Fruit fly (Drosophila melanogaster) whole organism, embryonic: ENCODE measurements around the gene IntS6.

Experiments
- Aef1 ChIP-seq: fragments of 200-800 bp; sonication (Bioruptor generic); IDR thresholded peaks from 3 replicates; pipeline ENCODE4 v1.3.6; 2022; ENCODE audit warnings: missing biosample characterization, missing genetic modification characterization
- Asciz ChIP-seq: fragments of 200-800 bp; sonication (Bioruptor generic); optimal IDR thresholded peaks from 2 replicates; lab custom pipeline; 2017; ENCODE audit warnings: missing biosample characterization, mild to moderate bottlenecking, missing genetic modification characterization, missing genetic modification reagents
- Atf3 ChIP-seq: fragments of 200-800 bp; sonication (Bioruptor generic); optimal IDR thresholded peaks from 3 replicates; lab custom pipeline; 2016; ENCODE audit warnings: missing biosample characterization, missing genetic modification characterization
- Bteb2 ChIP-seq: fragments of 200-800 bp; sonication (Bioruptor generic); optimal IDR thresholded peaks from 2 replicates; lab custom pipeline; 2016; ENCODE audit warnings: missing biosample characterization, missing genetic modification characterization
- CG10209 ChIP-seq: fragments of 200-800 bp; sonication (Bioruptor generic); optimal IDR thresholded peaks from 3 replicates; lab custom pipeline; 2017; ENCODE audit warnings: missing biosample characterization, mild to moderate bottlenecking, missing genetic modification characterization, missing genetic modification reagents
- CG11085 ChIP-seq: fragments of 200-800 bp; sonication (Bioruptor generic); IDR thresholded peaks from 2 replicates; pipeline ENCODE4 v1.3.6; 2022; ENCODE audit warnings: missing biosample characterization, missing genetic modification characterization
- CG11093 ChIP-seq: fragments of 200-800 bp; sonication (Bioruptor generic); IDR thresholded peaks from 3 replicates; pipeline ENCODE4 v1.3.6; 2022; ENCODE audit warnings: missing biosample characterization, missing genetic modification characterization
- CG11696 ChIP-seq: fragments of 200-800 bp; sonication (Bioruptor generic); IDR thresholded peaks from 2 replicates; pipeline ENCODE4 v1.3.6; 2022; ENCODE audit warnings: missing biosample characterization, missing genetic modification characterization
- CG14667 ChIP-seq: fragments of 200-800 bp; sonication (Bioruptor generic); IDR thresholded peaks from 2 replicates; pipeline ENCODE4 v1.3.6; 2022; ENCODE audit warnings: missing biosample characterization, missing genetic modification characterization
- CG15479 ChIP-seq: fragments of 200-800 bp; sonication (Bioruptor generic); optimal IDR thresholded peaks from 3 replicates; lab custom pipeline; 2019; ENCODE audit warnings: missing biosample characterization, mild to moderate bottlenecking, missing genetic modification characterization, moderate library complexity
- CG15601 ChIP-seq: fragments of 200-800 bp; sonication (Bioruptor generic); optimal IDR thresholded peaks from 3 replicates; lab custom pipeline; 2019; ENCODE audit warnings: missing biosample characterization, mild to moderate bottlenecking, missing genetic modification characterization, moderate library complexity
- CG1647 ChIP-seq: fragments of 200-800 bp; sonication (Bioruptor generic); optimal IDR thresholded peaks from 3 replicates; lab custom pipeline; 2016; ENCODE audit warnings: missing biosample characterization, missing genetic modification characterization
- CG16863 ChIP-seq: fragments of 200-800 bp; sonication (Bioruptor generic); optimal IDR thresholded peaks from 3 replicates; lab custom pipeline; 2016; ENCODE audit warnings: missing biosample characterization, missing genetic modification characterization
- CG17359 ChIP-seq: fragments of 200-800 bp; sonication (Bioruptor generic); optimal IDR thresholded peaks from 3 replicates; lab custom pipeline; 2018; ENCODE audit warnings: missing biosample characterization, mild to moderate bottlenecking, missing genetic modification characterization, moderate library complexity
- CG17912 ChIP-seq: fragments of 200-800 bp; sonication (Bioruptor generic); optimal IDR thresholded peaks from 2 replicates; lab custom pipeline; 2018; ENCODE audit warnings: missing biosample characterization, mild to moderate bottlenecking, missing genetic modification characterization
- CG1792 ChIP-seq: fragments of 200-800 bp; sonication (Bioruptor generic); optimal IDR thresholded peaks from 2 replicates; lab custom pipeline; 2016; ENCODE audit warnings: missing biosample characterization, missing genetic modification characterization
- CG2120 ChIP-seq: fragments of 200-800 bp; sonication (Bioruptor generic); optimal IDR thresholded peaks from 3 replicates; lab custom pipeline; 2016; ENCODE audit warnings: missing biosample characterization, missing genetic modification characterization
- CG2678 ChIP-seq: fragments of 200-800 bp; sonication (Bioruptor generic); optimal IDR thresholded peaks from 3 replicates; lab custom pipeline; 2019; ENCODE audit warnings: missing biosample characterization, mild to moderate bottlenecking, missing genetic modification characterization, moderate library complexity
- CG3065 ChIP-seq: fragments of 200-800 bp; sonication (Bioruptor generic); optimal IDR thresholded peaks from 2 replicates; lab custom pipeline; 2016; ENCODE audit warnings: missing biosample characterization, missing genetic modification characterization
- CG33557 ChIP-seq: fragments of 200-800 bp; sonication (Bioruptor generic); optimal IDR thresholded peaks from 2 replicates; lab custom pipeline; 2019; ENCODE audit warnings: missing biosample characterization, mild to moderate bottlenecking, missing genetic modification characterization, moderate library complexity
- CG3407 ChIP-seq: fragments of 200-800 bp; sonication (Bioruptor generic); optimal IDR thresholded peaks from 2 replicates; lab custom pipeline; 2018; ENCODE audit warnings: missing biosample characterization, mild to moderate bottlenecking, missing genetic modification characterization
- CG4360 ChIP-seq: fragments of 200-800 bp; sonication (Bioruptor generic); IDR thresholded peaks from 2 replicates; pipeline ENCODE4 v1.3.6; 2022; ENCODE audit warnings: missing biosample characterization, missing genetic modification characterization
- CG7556 ChIP-seq: fragments of 200-800 bp; sonication (Bioruptor generic); optimal IDR thresholded peaks from 2 replicates; lab custom pipeline; 2017; ENCODE audit warnings: missing biosample characterization, mild to moderate bottlenecking, missing genetic modification characterization
- CG8944 ChIP-seq: fragments of 200-800 bp; sonication (Bioruptor generic); optimal IDR thresholded peaks from 3 replicates; lab custom pipeline; 2016; ENCODE audit warnings: missing biosample characterization, missing genetic modification characterization
- CG9609 ChIP-seq: fragments of 200-800 bp; sonication (Bioruptor generic); optimal IDR thresholded peaks from 3 replicates; lab custom pipeline; 2016; ENCODE audit warnings: missing biosample characterization, missing genetic modification characterization
- Chrac-16 ChIP-seq: fragments of 200-800 bp; sonication (Bioruptor generic); optimal IDR thresholded peaks from 3 replicates; lab custom pipeline; 2016; ENCODE audit warnings: missing biosample characterization, missing genetic modification characterization
- Dek ChIP-seq: fragments of 200-800 bp; sonication (Bioruptor generic); optimal IDR thresholded peaks from 3 replicates; lab custom pipeline; 2019; ENCODE audit warnings: missing biosample characterization, mild to moderate bottlenecking, missing genetic modification characterization, moderate library complexity
- Dfd ChIP-seq, 2 experiments: fragments of >200 bp; optimal IDR thresholded peaks; 2 replicates each; lab custom pipeline; 2017; ENCODE audit warnings: missing biosample characterization in 2 of 2, missing genetic modification characterization in 2 of 2
- Fer2 ChIP-seq: fragments of 200-800 bp; sonication (Bioruptor generic); optimal IDR thresholded peaks from 2 replicates; lab custom pipeline; 2018; ENCODE audit warnings: missing biosample characterization, mild to moderate bottlenecking, missing genetic modification characterization, moderate library complexity
- Gug ChIP-seq: fragments of 200-800 bp; sonication (Bioruptor generic); IDR thresholded peaks from 4 replicates; pipeline ENCODE4 v1.3.6; 2022; ENCODE audit warnings: missing biosample characterization, missing genetic modification characterization
- Hr3 ChIP-seq: fragments of 200-800 bp; sonication (Bioruptor generic); optimal IDR thresholded peaks from 3 replicates; lab custom pipeline; 2016; ENCODE audit warnings: missing biosample characterization, missing genetic modification characterization
- Oaz ChIP-seq: fragments of 200-800 bp; sonication (Bioruptor generic); IDR thresholded peaks from 2 replicates; pipeline ENCODE4 v1.3.6; 2022; ENCODE audit warnings: missing biosample characterization, missing genetic modification characterization
- Oli ChIP-seq: fragments of 200-800 bp; sonication (Bioruptor generic); optimal IDR thresholded peaks from 2 replicates; lab custom pipeline; 2018; ENCODE audit warnings: missing biosample characterization, mild to moderate bottlenecking, missing genetic modification characterization, moderate library complexity
- Sox102F ChIP-seq: fragments of 200-800 bp; sonication (Bioruptor generic); optimal IDR thresholded peaks from 2 replicates; lab custom pipeline; 2018; ENCODE audit warnings: missing biosample characterization, mild to moderate bottlenecking, missing genetic modification characterization, moderate library complexity
- Spps ChIP-seq: fragments of 200-800 bp; sonication (Bioruptor generic); optimal IDR thresholded peaks from 2 replicates; lab custom pipeline; 2018; ENCODE audit warnings: missing biosample characterization, mild to moderate bottlenecking, missing genetic modification characterization
- Vsx1 ChIP-seq: fragments of 200-800 bp; sonication (Bioruptor generic); optimal IDR thresholded peaks from 2 replicates; lab custom pipeline; 2017; ENCODE audit warnings: missing biosample characterization, mild to moderate bottlenecking, missing genetic modification characterization, missing genetic modification reagents
- ac ChIP-seq: fragments of 200-800 bp; sonication (Bioruptor generic); optimal IDR thresholded peaks from 3 replicates; lab custom pipeline; 2017; ENCODE audit warnings: missing biosample characterization, mild to moderate bottlenecking, missing genetic modification characterization
- aop ChIP-seq: fragments of 200-800 bp; sonication (Bioruptor generic); IDR thresholded peaks from 2 replicates; pipeline ENCODE4 v1.3.6; 2022; ENCODE audit warnings: missing biosample characterization, missing genetic modification characterization
- cas ChIP-seq: fragments of 200-800 bp; sonication (Bioruptor generic); IDR thresholded peaks from 2 replicates; pipeline ENCODE4 v1.3.6; 2022; ENCODE audit warnings: missing biosample characterization, missing genetic modification characterization
- croc ChIP-seq: fragments of 200-800 bp; sonication (Bioruptor generic); conservative IDR thresholded peaks from 3 replicates; pipeline ENCODE4 v1.3.6; 2022; ENCODE audit warnings: missing biosample characterization, missing genetic modification characterization
- emc ChIP-seq: fragments of 200-800 bp; sonication (Bioruptor generic); optimal IDR thresholded peaks from 2 replicates; lab custom pipeline; 2016; ENCODE audit warnings: missing biosample characterization, missing genetic modification characterization
- grn ChIP-seq: fragments of 200-800 bp; sonication (Bioruptor generic); optimal IDR thresholded peaks from 3 replicates; lab custom pipeline; 2017; ENCODE audit warnings: missing biosample characterization, missing genetic modification characterization
- hbn ChIP-seq: fragments of 200-800 bp; sonication (Bioruptor generic); IDR thresholded peaks from 2 replicates; pipeline ENCODE4 v1.3.6; 2022; ENCODE audit warnings: missing biosample characterization, missing genetic modification characterization; ENCODE audit not compliant: partially characterized antibody
- jigr1 ChIP-seq: fragments of 200-800 bp; sonication (Bioruptor generic); IDR thresholded peaks from 3 replicates; pipeline ENCODE4 v1.3.6; 2022; ENCODE audit warnings: missing biosample characterization, missing genetic modification characterization
- lov ChIP-seq, 2 experiments: fragments of 200-800 bp in 1 of 2; fragments of >200 bp in 1 of 2; sonication (Bioruptor generic) in 1 of 2; IDR thresholded peaks in 1 of 2; optimal IDR thresholded peaks in 1 of 2; 2 replicates in 1 of 2; 3 replicates in 1 of 2; pipeline versions ENCODE4 v1.3.6 to Lab custom; 2017 to 2022; ENCODE audit warnings: missing biosample characterization in 1 of 2, missing genetic modification characterization in 1 of 2
- nerfin-1 ChIP-seq: fragments of 200-800 bp; sonication (Bioruptor generic); optimal IDR thresholded peaks from 3 replicates; lab custom pipeline; 2019; ENCODE audit warnings: missing biosample characterization, mild to moderate bottlenecking, missing genetic modification characterization, moderate library complexity
- pzg ChIP-seq: fragments of 200-800 bp; sonication (Bioruptor generic); optimal IDR thresholded peaks from 3 replicates; lab custom pipeline; 2018; ENCODE audit warnings: missing biosample characterization, mild to moderate bottlenecking, missing genetic modification characterization, moderate library complexity
- scrt ChIP-seq: fragments of 200-800 bp; sonication (Bioruptor generic); optimal IDR thresholded peaks from 2 replicates; lab custom pipeline; 2018; ENCODE audit warnings: missing biosample characterization, mild to moderate bottlenecking, missing genetic modification characterization, moderate library complexity
- sima ChIP-seq: fragments of 200-800 bp; sonication (Bioruptor generic); optimal IDR thresholded peaks from 2 replicates; lab custom pipeline; 2016; ENCODE audit warnings: missing biosample characterization, missing genetic modification characterization
- tup ChIP-seq: fragments of 200-800 bp; sonication (Bioruptor generic); optimal IDR thresholded peaks from 2 replicates; lab custom pipeline; 2016; ENCODE audit warnings: missing biosample characterization, mild to moderate bottlenecking, missing genetic modification characterization, moderate library complexity

The IntS6 gene

DNA sequence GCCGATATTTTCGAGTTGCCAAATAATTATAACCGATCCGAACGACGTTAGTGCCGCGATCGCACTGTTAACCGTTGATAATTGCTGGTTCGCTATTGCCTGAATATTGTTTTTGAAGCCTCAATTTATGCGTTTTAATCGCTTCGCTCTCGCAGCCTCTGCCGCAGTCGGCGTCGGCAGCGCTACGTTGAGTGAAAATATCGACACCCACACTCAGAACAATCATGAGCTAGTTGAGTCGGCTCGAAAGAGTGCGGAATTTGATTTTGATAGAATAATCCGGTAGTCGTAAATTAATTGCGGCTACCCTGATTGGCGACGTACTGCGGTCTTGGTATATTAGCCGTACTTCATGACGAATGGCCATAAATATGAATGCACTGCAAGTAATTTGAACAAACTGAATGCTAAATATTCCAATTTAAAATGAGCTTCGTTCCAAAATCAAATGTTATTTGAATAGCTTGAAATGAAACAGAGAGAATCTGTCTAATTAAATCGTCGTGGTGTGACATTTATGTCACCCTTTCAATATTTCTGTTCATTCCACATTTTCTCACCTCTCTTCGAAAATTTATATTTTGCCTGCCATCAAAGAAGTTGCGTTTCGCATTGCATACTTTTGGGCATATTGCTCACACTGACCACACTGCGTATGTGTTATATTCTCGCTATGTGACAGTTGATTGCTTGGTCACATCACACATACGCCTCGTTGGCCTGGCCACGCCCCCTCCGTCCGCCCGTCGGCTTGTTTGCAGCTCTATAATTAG is 31.4 kb downstream of the IntS6 start (continued):
- TF ChIP-seq Asciz (GFP tag; lab: Kevin White, UChicago) (no peak), Bteb2 (no peak), CG1792 (GFP tag; lab: Kevin White, UChicago) (no peak), CG11093 (GFP tag; lab: Robert Waterston, UW) (no peak), CG3407 (GFP tag; lab: Kevin White, UChicago) (no peak), Oli (tag; lab: Kevin White, UChicago) (no peak), CG16863 (GFP tag; lab: Kevin White, UChicago) (no peak), CG11085 (GFP tag; lab: Robert Waterston, UW) (no peak), lov (optimal IDR thresholded peaks at IDR 0.05; lab: Kevin White, UChicago) (no peak), lov (GFP tag; IDR thresholded peaks at IDR 0.05; lab: Robert Waterston, UW) (no peak), CG9609 (no peak), CG17359 (tag; lab: Kevin White, UChicago) (no peak), CG4360 (no peak), Oaz (GFP tag; lab: Robert Waterston, UW) (no peak), Vsx1 (GFP tag; lab: Kevin White, UChicago) (no peak), CG2678 (tag; lab: Kevin White, UChicago) (peak; percentile 19), Dek (tag; lab: Kevin White, UChicago) (no peak), Sox102F (GFP tag; lab: Kevin White, UChicago) (no peak), Atf3 (no peak), CG17912 (GFP tag; lab: Kevin White, UChicago) (no peak), grn (GFP tag; lab: Kevin White, UChicago) (no peak), Hr3 (GFP tag; lab: Kevin White, UChicago) (no peak), ac (GFP tag; lab: Kevin White, UChicago) (no peak), CG7556 (GFP tag; lab: Kevin White, UChicago) (no peak), CG15601 (tag; lab: Kevin White, UChicago) (no peak), pzg (GFP tag; lab: Kevin White, UChicago) (no peak), CG11696 (GFP tag; lab: Robert Waterston, UW) (no peak), Chrac-16 (GFP tag; lab: Kevin White, UChicago) (no peak), Spps (tag; lab: Kevin White, UChicago) (no peak), Fer2 (tag; lab: Kevin White, UChicago) (no peak), Dfd (GFP tag; optimal IDR thresholded peaks at IDR 0.05; lab: Kevin White, UChicago) (no peak), aop (GFP tag; lab: Robert Waterston, UW) (no peak), hbn (GFP tag; lab: Robert Waterston, UW) (no peak), emc (GFP tag; lab: Kevin White, UChicago) (no peak), CG1647 (GFP tag; lab: Kevin White, UChicago) (no peak), CG8944 (GFP tag; lab: Kevin White, UChicago) (no peak), tup (no peak), croc (GFP tag; lab: Robert Waterston, UW) (no peak), Aef1 (GFP tag; lab: Robert Waterston, UW) (no peak), Gug (GFP tag; lab: Robert Waterston, UW) (no peak), scrt (GFP tag; lab: Kevin White, UChicago) (no peak), CG3065 (GFP tag; lab: Kevin White, UChicago) (peak; percentile 25), CG33557 (GFP tag; lab: Kevin White, UChicago) (no peak), nerfin-1 (no peak), CG15479 (GFP tag; lab: Kevin White, UChicago) (no peak), jigr1 (GFP tag; lab: Robert Waterston, UW) (no peak), cas (no peak), CG2120 (GFP tag; lab: Kevin White, UChicago) (peak; percentile 34), CG10209 (GFP tag; lab: Kevin White, UChicago) (no peak), sima (GFP tag; lab: Kevin White, UChicago) (no peak), CG14667 (no peak)
